Fruit fly (Drosophila melanogaster): ENCODE results near the gene Ggt-1.

dm6 chrX:18504948-18505597 is 7.2 kb downstream of the Ggt-1 start, which contains the start of gene Wnt5:
- no peak for TF ChIP-seq CG8478 (optimal IDR thresholded peaks at IDR 0.05)
- no peak for TF ChIP-seq CTCF (optimal IDR thresholded peaks at IDR 0.05)
